Fruit fly (Drosophila melanogaster): ENCODE results near the gene CG4199.

- TF ChIP-seq EcR (GFP tag; optimal IDR thresholded peaks at IDR 0.05) (no peak), psq (optimal IDR thresholded peaks at IDR 0.05) (no peak)
These were observed 2.6 kb downstream of the CG4199 start for dm6 chrX:2070708-2071063.

Data from whole organism.